Worm (Caenorhabditis elegans) whole organism, late embryonic: ENCODE results near the gene R03G8.6.
A peak's percentile ranks its signal among the peaks of the same experiment; 100 is the strongest.

Experiments
- C38D4.7 ChIP-seq: fragments of 200-800 bp; sonication (Bioruptor generic); optimal IDR thresholded peaks from 2 replicates; lab custom pipeline; 2018; ENCODE audit warnings: mild to moderate bottlenecking, missing genetic modification characterization, moderate library complexity, missing compliant biosample characterization
- F13H6.1 ChIP-seq: sonication (generic microtip); optimal IDR thresholded peaks from 2 replicates; lab custom pipeline; 2016; ENCODE audit warnings: missing genetic modification characterization, missing compliant biosample characterization
- T23F11.4 ChIP-seq: fragments of 200-800 bp; sonication (Bioruptor generic); optimal IDR thresholded peaks from 2 replicates; lab custom pipeline; 2018; ENCODE audit warnings: mild to moderate bottlenecking, missing genetic modification characterization, missing compliant biosample characterization
- Y22D7AL.16 ChIP-seq: sonication (generic microtip); optimal IDR thresholded peaks from 2 replicates; lab custom pipeline; 2016; ENCODE audit warnings: missing genetic modification characterization, missing compliant biosample characterization
- ahr-1 ChIP-seq: sonication (generic microtip); optimal IDR thresholded peaks from 2 replicates; lab custom pipeline; 2016; ENCODE audit warnings: missing genetic modification characterization, missing compliant biosample characterization
- ceh-14 ChIP-seq: sonication (generic microtip); optimal IDR thresholded peaks from 2 replicates; lab custom pipeline; 2016; ENCODE audit warnings: missing genotype, missing genetic modification characterization, missing compliant biosample characterization
- ceh-19 ChIP-seq: fragments of 200-800 bp; sonication (Bioruptor generic); optimal IDR thresholded peaks from 2 replicates; lab custom pipeline; 2018; ENCODE audit warnings: mild to moderate bottlenecking, missing genetic modification characterization, missing compliant biosample characterization
- ceh-22 ChIP-seq: sonication (generic microtip); optimal IDR thresholded peaks from 2 replicates; lab custom pipeline; 2017; ENCODE audit warnings: missing biosample characterization, missing genetic modification characterization
- ceh-24 ChIP-seq: sonication (generic microtip); optimal IDR thresholded peaks from 2 replicates; lab custom pipeline; 2016; ENCODE audit warnings: mild to moderate bottlenecking, missing genetic modification characterization, missing compliant biosample characterization
- ceh-30 ChIP-seq: fragments of 150-350 bp; optimal IDR thresholded peaks from 2 replicates; lab custom pipeline; 2014; ENCODE audit warnings: missing biosample characterization, missing genetic modification characterization
- ceh-34 ChIP-seq: sonication (generic microtip); optimal IDR thresholded peaks from 2 replicates; lab custom pipeline; 2016; ENCODE audit warnings: mild to moderate bottlenecking, missing genetic modification characterization, missing compliant biosample characterization
- ceh-45 ChIP-seq: fragments of 200-800 bp; sonication (Bioruptor generic); IDR thresholded peaks from 2 replicates; pipeline ENCODE4 v1.3.6; 2022; ENCODE audit warnings: missing genetic modification reagents, missing genetic modification characterization, missing compliant biosample characterization
- ceh-6 ChIP-seq: fragments of 200-800 bp; sonication (Bioruptor generic); optimal IDR thresholded peaks from 2 replicates; lab custom pipeline; 2018; ENCODE audit warnings: mild to moderate bottlenecking, missing genetic modification characterization, missing compliant biosample characterization
- ceh-9 ChIP-seq: sonication (generic microtip); optimal IDR thresholded peaks from 2 replicates; lab custom pipeline; 2016; ENCODE audit warnings: mild to moderate bottlenecking, missing genetic modification characterization, inconsistent platforms, missing compliant biosample characterization
- che-1 ChIP-seq: sonication (generic microtip); optimal IDR thresholded peaks from 2 replicates; lab custom pipeline; 2016; ENCODE audit warnings: mild to moderate bottlenecking, missing genetic modification characterization, missing compliant biosample characterization
- elt-2 ChIP-seq: sonication (generic microtip); optimal IDR thresholded peaks from 2 replicates; lab custom pipeline; 2016; ENCODE audit warnings: missing genetic modification reagents, missing genetic modification characterization, missing compliant biosample characterization
- ets-4 ChIP-seq: sonication (generic microtip); optimal IDR thresholded peaks from 2 replicates; lab custom pipeline; 2016; ENCODE audit warnings: missing genetic modification characterization, missing compliant biosample characterization
- eyg-1 ChIP-seq: sonication (generic microtip); optimal IDR thresholded peaks from 2 replicates; lab custom pipeline; 2016; ENCODE audit warnings: missing genotype, missing genetic modification characterization, missing compliant biosample characterization
- fkh-6 ChIP-seq: sonication (generic microtip); optimal IDR thresholded peaks from 2 replicates; lab custom pipeline; 2016; ENCODE audit warnings: missing genetic modification characterization, missing compliant biosample characterization
- gmeb-2 ChIP-seq: sonication (generic microtip); optimal IDR thresholded peaks from 2 replicates; lab custom pipeline; 2016; ENCODE audit warnings: missing genetic modification characterization, inconsistent platforms, missing compliant biosample characterization
- hlh-15 ChIP-seq: sonication (generic microtip); optimal IDR thresholded peaks from 2 replicates; lab custom pipeline; 2016; ENCODE audit warnings: missing genetic modification characterization, missing compliant biosample characterization
- hlh-30 ChIP-seq: sonication (generic microtip); optimal IDR thresholded peaks from 2 replicates; lab custom pipeline; 2017; ENCODE audit warnings: antibody characterized with exemption, missing genetic modification characterization, missing compliant biosample characterization; ENCODE audit not compliant: insufficient read depth
- hlh-8 ChIP-seq: sonication (generic microtip); optimal IDR thresholded peaks from 2 replicates; lab custom pipeline; 2016; ENCODE audit warnings: missing genotype, missing genetic modification characterization, missing compliant biosample characterization
- madf-2 ChIP-seq: sonication (generic microtip); optimal IDR thresholded peaks from 2 replicates; lab custom pipeline; 2017; ENCODE audit warnings: missing genetic modification characterization, missing compliant biosample characterization
- nhr-11 ChIP-seq: fragments of 150-350 bp; optimal IDR thresholded peaks from 2 replicates; lab custom pipeline; 2014; ENCODE audit warnings: missing biosample characterization, missing genetic modification characterization
- nhr-232 ChIP-seq: sonication (generic microtip); optimal IDR thresholded peaks from 2 replicates; lab custom pipeline; 2016; ENCODE audit warnings: missing genetic modification characterization, missing compliant biosample characterization
- npax-4 ChIP-seq: sonication (generic microtip); optimal IDR thresholded peaks from 2 replicates; lab custom pipeline; 2016; ENCODE audit warnings: missing genetic modification characterization, missing compliant biosample characterization
- pat-9 ChIP-seq: fragments of 200-800 bp; sonication (Bioruptor generic); optimal IDR thresholded peaks from 2 replicates; lab custom pipeline; 2018; ENCODE audit warnings: mild to moderate bottlenecking, missing genetic modification characterization, moderate library complexity, missing compliant biosample characterization
- pax-1 ChIP-seq: fragments of 150-350 bp; optimal IDR thresholded peaks from 2 replicates; lab custom pipeline; 2014; ENCODE audit warnings: missing biosample characterization, missing genetic modification characterization
- pha-4 ChIP-seq: fragments of 150-350 bp; optimal IDR thresholded peaks from 2 replicates; lab custom pipeline; 2018; ENCODE audit warnings: missing biosample characterization, missing genetic modification reagents, missing genetic modification characterization
- pqm-1 ChIP-seq: sonication (generic microtip); optimal IDR thresholded peaks from 2 replicates; lab custom pipeline; 2016; ENCODE audit warnings: missing genetic modification characterization, missing compliant biosample characterization
- pros-1 ChIP-seq: fragments of 150-350 bp; optimal IDR thresholded peaks from 2 replicates; lab custom pipeline; 2014; ENCODE audit warnings: missing biosample characterization, missing genetic modification reagents, missing genetic modification characterization
- ref-2 ChIP-seq: sonication (generic microtip); optimal IDR thresholded peaks from 2 replicates; lab custom pipeline; 2016; ENCODE audit warnings: missing genetic modification characterization, missing compliant biosample characterization
- sdc-2 ChIP-seq: sonication (generic microtip); optimal IDR thresholded peaks from 2 replicates; lab custom pipeline; 2016; ENCODE audit warnings: missing genotype, missing genetic modification characterization, missing compliant biosample characterization
- syd-9 ChIP-seq: sonication (generic microtip); optimal IDR thresholded peaks from 2 replicates; lab custom pipeline; 2016; ENCODE audit warnings: mild to moderate bottlenecking, missing genetic modification characterization, moderate library complexity, missing compliant biosample characterization
- tbx-2 ChIP-seq: sonication (generic microtip); optimal IDR thresholded peaks from 2 replicates; lab custom pipeline; 2016; ENCODE audit warnings: missing genetic modification characterization, missing compliant biosample characterization
- unc-3 ChIP-seq, 2 experiments: fragments of 200-800 bp in 1 of 2; sonication (Bioruptor generic) in 1 of 2; sonication (generic microtip) in 1 of 2; conservative IDR thresholded peaks in 1 of 2; optimal IDR thresholded peaks in 1 of 2; 2 replicates each; pipeline versions ENCODE4 v1.3.6 to Lab custom; 2016 to 2022; ENCODE audit warnings: missing compliant biosample characterization in 2 of 2, missing genetic modification characterization in 2 of 2, missing genetic modification reagents in 1 of 2

Gene R03G8.6

ce11 chrX:13104966-13105365 lies 4.7 kb upstream of the R03G8.6 start, which contains the start of gene F17H10.1 (continued):
- TF ChIP-seq gmeb-2 (tag; lab: Kevin White, UChicago), result no peak
- no peak for TF ChIP-seq fkh-6 (tag; lab: Kevin White, UChicago)
- TF ChIP-seq tbx-2 (tag; lab: Kevin White, UChicago), result peak; percentile 61
- no peak for TF ChIP-seq F13H6.1 (tag; lab: Kevin White, UChicago)
- TF ChIP-seq ceh-34 (tag; lab: Kevin White, UChicago), result no peak
- no peak for TF ChIP-seq pros-1 (tag; lab: Kevin White, UChicago)
- TF ChIP-seq sdc-2 (tag; lab: Kevin White, UChicago), result no peak
- no peak for TF ChIP-seq unc-3 (GFP tag; conservative IDR thresholded peaks at IDR 0.05; lab: Robert Waterston, UW)
- no peak for TF ChIP-seq unc-3 (tag; optimal IDR thresholded peaks at IDR 0.05; lab: Kevin White, UChicago)
- peak; percentile 9 for TF ChIP-seq hlh-8 (tag; lab: Kevin White, UChicago)
- no peak for TF ChIP-seq ceh-24 (tag; lab: Kevin White, UChicago)
- no peak for TF ChIP-seq ceh-45
- no peak for TF ChIP-seq ref-2 (tag; lab: Kevin White, UChicago)
- TF ChIP-seq ceh-6 (GFP tag; lab: Kevin White, UChicago), result no peak
- TF ChIP-seq C38D4.7 (GFP tag; lab: Kevin White, UChicago), result no peak
- TF ChIP-seq madf-2, result no peak
- no peak for TF ChIP-seq nhr-11
- TF ChIP-seq ahr-1 (tag; lab: Kevin White, UChicago), result no peak
- no peak for TF ChIP-seq Y22D7AL.16
- TF ChIP-seq ceh-30 (tag; lab: Kevin White, UChicago), result no peak
- TF ChIP-seq pat-9 (tag; lab: Kevin White, UChicago), result no peak
- no peak for TF ChIP-seq hlh-15 (tag; lab: Kevin White, UChicago)
- no peak for TF ChIP-seq npax-4
- TF ChIP-seq ceh-14 (tag; lab: Kevin White, UChicago), result no peak
- TF ChIP-seq pax-1 (tag; lab: Kevin White, UChicago), result no peak
- no peak for TF ChIP-seq eyg-1 (tag; lab: Kevin White, UChicago)
- no peak for TF ChIP-seq ceh-19 (GFP tag; lab: Kevin White, UChicago)
- peak; percentile 56 for TF ChIP-seq elt-2 (tag; lab: Kevin White, UChicago)
- TF ChIP-seq ceh-22 (tag; lab: Kevin White, UChicago), result no peak
- TF ChIP-seq hlh-30, result peak; percentile 93

DNA sequence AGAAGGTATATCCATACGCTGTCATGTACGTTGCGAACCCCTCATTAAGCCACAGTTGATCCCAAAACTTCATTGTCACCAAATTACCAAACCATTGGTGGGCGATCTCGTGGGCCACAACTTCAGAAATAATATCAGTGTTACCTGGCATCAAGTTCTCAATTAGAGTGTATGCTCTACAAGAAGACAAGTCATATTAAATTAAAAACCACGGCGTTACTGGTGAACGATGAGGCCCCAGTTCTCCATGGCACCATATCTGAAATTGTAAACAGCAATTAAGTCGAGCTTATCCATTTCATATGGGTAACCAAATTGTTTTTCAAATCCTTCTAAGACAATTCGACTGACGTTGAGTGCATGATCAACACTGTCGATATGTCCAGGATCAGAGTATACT lies 2.5 kb upstream of the R03G8.6 start:
- TF ChIP-seq eyg-1 (tag; lab: Kevin White, UChicago), result no peak
- TF ChIP-seq ceh-9 (tag; lab: Kevin White, UChicago), result no peak
- no peak for TF ChIP-seq ceh-22 (tag; lab: Kevin White, UChicago)
- TF ChIP-seq madf-2, result no peak
- no peak for TF ChIP-seq pha-4
- no peak for TF ChIP-seq ahr-1 (tag; lab: Kevin White, UChicago)
- TF ChIP-seq Y22D7AL.16, result no peak
- TF ChIP-seq npax-4, result no peak
- no peak for TF ChIP-seq pqm-1 (tag; lab: Kevin White, UChicago)
- TF ChIP-seq C38D4.7 (GFP tag; lab: Kevin White, UChicago), result no peak
- TF ChIP-seq T23F11.4 (GFP tag; lab: Kevin White, UChicago), result no peak
- TF ChIP-seq fkh-6 (tag; lab: Kevin White, UChicago), result no peak

DNA sequence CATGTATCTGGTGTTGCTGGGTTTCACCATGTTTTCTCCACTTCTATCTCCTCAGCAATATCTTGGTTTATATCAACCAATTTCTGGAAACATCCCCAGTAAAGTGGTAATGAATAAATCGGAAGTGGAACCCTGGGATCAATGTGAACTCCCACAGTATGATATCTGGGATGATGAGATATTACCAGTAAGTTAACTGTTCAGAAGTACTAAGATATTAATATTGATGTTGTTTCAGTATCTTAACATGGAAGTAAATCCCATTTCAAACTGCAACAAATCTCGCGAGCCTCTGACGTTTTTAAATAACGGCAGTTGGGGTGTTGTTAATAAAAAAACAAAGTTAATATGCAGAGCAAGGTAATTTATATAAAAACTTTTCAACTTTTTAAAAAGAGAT lies 9.1 kb downstream of the R03G8.6 start:
- no peak for TF ChIP-seq npax-4
- TF ChIP-seq nhr-11, result no peak
- no peak for TF ChIP-seq syd-9
- no peak for TF ChIP-seq ahr-1 (tag; lab: Kevin White, UChicago)
- no peak for TF ChIP-seq nhr-232
- TF ChIP-seq ceh-24 (tag; lab: Kevin White, UChicago), result no peak
- TF ChIP-seq hlh-30, result no peak
- no peak for TF ChIP-seq pha-4
- no peak for TF ChIP-seq ref-2 (tag; lab: Kevin White, UChicago)
- TF ChIP-seq che-1 (tag; lab: Kevin White, UChicago), result no peak
- TF ChIP-seq ets-4 (tag; lab: Kevin White, UChicago), result no peak
- TF ChIP-seq elt-2 (tag; lab: Kevin White, UChicago), result no peak
- TF ChIP-seq pax-1 (tag; lab: Kevin White, UChicago), result no peak
- TF ChIP-seq pat-9 (tag; lab: Kevin White, UChicago), result no peak
